Worm (Caenorhabditis elegans) whole organism, early embryonic: ENCODE results near the gene ZK616.2.

Experiments
- B0310.2 ChIP-seq: sonication (generic microtip); optimal IDR thresholded peaks from 2 replicates; lab custom pipeline; 2016; ENCODE audit warnings: mild to moderate bottlenecking, missing genetic modification characterization, missing compliant biosample characterization
- ama-1 ChIP-seq: fragments of 150-350 bp; optimal IDR thresholded peaks from 2 replicates; lab custom pipeline; 2014
- ceh-13 ChIP-seq: fragments of 200-800 bp; sonication (Bioruptor generic); optimal IDR thresholded peaks from 2 replicates; lab custom pipeline; 2018; ENCODE audit warnings: mild to moderate bottlenecking, missing genetic modification characterization, missing compliant biosample characterization
- ceh-36 ChIP-seq: sonication (generic microtip); optimal IDR thresholded peaks from 2 replicates; lab custom pipeline; 2016; ENCODE audit warnings: missing genetic modification characterization, inconsistent platforms, missing compliant biosample characterization
- ets-7 ChIP-seq: sonication (generic microtip); optimal IDR thresholded peaks from 2 replicates; lab custom pipeline; 2016; ENCODE audit warnings: missing genotype, missing genetic modification characterization, missing compliant biosample characterization
- hmbx-1 ChIP-seq: sonication (generic microtip); optimal IDR thresholded peaks from 2 replicates; lab custom pipeline; 2016; ENCODE audit warnings: mild to moderate bottlenecking, missing genetic modification characterization, missing compliant biosample characterization
- pes-1 ChIP-seq: fragments of 200-800 bp; sonication (Bioruptor generic); IDR thresholded peaks from 2 replicates; pipeline ENCODE4 v1.3.6; 2022; ENCODE audit warnings: missing genetic modification reagents, missing genetic modification characterization, missing compliant biosample characterization
- scrt-1 ChIP-seq: fragments of 200-800 bp; sonication (Bioruptor generic); IDR thresholded peaks from 2 replicates; pipeline ENCODE4 v1.3.6; 2022; ENCODE audit warnings: missing genetic modification characterization, missing compliant biosample characterization
- sea-1 ChIP-seq: fragments of 200-800 bp; sonication (Bioruptor generic); conservative IDR thresholded peaks from 2 replicates; pipeline ENCODE4 v1.3.6; 2022; ENCODE audit warnings: missing genetic modification characterization, missing compliant biosample characterization
- tbx-11 ChIP-seq: fragments of 200-800 bp; sonication (Bioruptor generic); IDR thresholded peaks from 2 replicates; pipeline ENCODE4 v1.3.6; 2022; ENCODE audit warnings: missing genetic modification characterization, missing compliant biosample characterization
- tbx-37 ChIP-seq: fragments of 200-800 bp; sonication (Bioruptor generic); conservative IDR thresholded peaks from 2 replicates; pipeline ENCODE4 v1.3.6; 2022; ENCODE audit warnings: missing genetic modification reagents, missing genetic modification characterization, missing compliant biosample characterization

DNA sequence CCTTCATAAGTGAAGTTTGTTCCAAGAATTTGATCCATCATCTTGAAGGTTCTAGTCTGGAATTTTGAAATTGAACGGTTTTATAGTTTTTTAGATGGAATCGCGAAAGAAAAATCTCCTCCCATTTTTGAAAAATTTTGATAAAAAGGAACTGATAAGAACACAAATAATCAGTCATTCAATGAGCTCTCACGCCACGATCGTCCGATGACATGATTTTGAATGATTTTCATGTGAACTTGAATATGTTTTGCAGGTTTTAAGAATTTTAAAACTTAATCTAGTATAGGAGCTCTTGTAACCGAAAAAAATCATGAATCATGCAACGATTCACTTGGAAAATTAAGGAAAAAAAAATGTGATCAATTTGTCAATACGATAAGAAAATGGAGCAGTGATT, 20.6 kb upstream of the ZK616.2 start, which contains the start of gene elo-5:
- TF ChIP-seq scrt-1 = no peak
- no peak for TF ChIP-seq sea-1 (GFP tag; lab: Robert Waterston, UW)
- no peak for TF ChIP-seq tbx-37 (GFP tag; lab: Robert Waterston, UW)
- no peak for TF ChIP-seq B0310.2 (tag; lab: Kevin White, UChicago)
- no peak for TF ChIP-seq hmbx-1 (tag; lab: Kevin White, UChicago)
- TF ChIP-seq ama-1 (lab: Kevin White, UChicago) = no peak
- no peak for TF ChIP-seq tbx-11 (GFP tag; lab: Robert Waterston, UW)
- TF ChIP-seq pes-1 = no peak
- no peak for TF ChIP-seq ceh-36 (tag; lab: Kevin White, UChicago)
- no peak for TF ChIP-seq ceh-13 (GFP tag; lab: Kevin White, UChicago)
- no peak for TF ChIP-seq ets-7 (tag; lab: Kevin White, UChicago)
